Worm (Caenorhabditis elegans): ENCODE data around the gene F22B7.9.

DNA sequence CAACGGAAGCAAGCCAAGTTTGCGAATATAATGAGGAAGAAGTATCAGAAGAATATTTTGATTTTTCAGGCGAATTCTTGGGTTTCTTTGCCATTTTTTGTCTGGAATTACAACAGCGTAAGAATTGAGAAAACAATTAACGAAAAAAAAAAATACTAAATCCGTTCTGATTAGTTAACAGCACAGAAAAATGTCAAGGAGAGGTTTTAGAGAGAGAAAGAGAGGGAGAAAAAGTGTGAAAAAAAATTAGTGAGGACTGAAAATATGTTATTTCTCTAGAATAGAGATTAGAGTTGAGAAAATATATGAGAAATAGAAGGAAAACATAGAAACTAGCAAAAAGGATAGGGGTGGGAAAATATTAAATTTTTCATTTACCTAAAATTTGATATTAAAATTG, 13.7 kb upstream of the F22B7.9 start, which contains the start of gene dpy-19:
- no peak for TF ChIP-seq sem-2 (GFP tag; optimal IDR thresholded peaks at IDR 0.05)
- TF ChIP-seq ztf-11 (tag; optimal IDR thresholded peaks at IDR 0.05) = no peak

Data from whole organism, mixed stage, embryonic.